Worm (Caenorhabditis elegans): ENCODE data around the gene pho-14.

The pho-14 gene

ce11 chrII:1100719-1101118 lies at the start of gene pho-14:
Gene pho-14, minus strand, starts transcription at chrII:1100819.
- no peak for TF ChIP-seq ceh-30 (tag; optimal IDR thresholded peaks at IDR 0.05)
- no peak for TF ChIP-seq rnt-1 (tag; optimal IDR thresholded peaks at IDR 0.05)
- TF ChIP-seq lin-11 (tag; optimal IDR thresholded peaks at IDR 0.05) = no peak
- no peak for TF ChIP-seq hlh-30 (tag; optimal IDR thresholded peaks at IDR 0.05; ENCODE audit: insufficient read depth)
- no peak for TF ChIP-seq ceh-34 (tag; optimal IDR thresholded peaks at IDR 0.05)
- no peak for TF ChIP-seq ceh-2 (tag; optimal IDR thresholded peaks at IDR 0.05)
- TF ChIP-seq fkh-6 (tag; optimal IDR thresholded peaks at IDR 0.05) = no peak
- TF ChIP-seq ttx-3 (tag; optimal IDR thresholded peaks at IDR 0.05) = no peak
- no peak for TF ChIP-seq K02D7.2 (tag; optimal IDR thresholded peaks at IDR 0.05)
- TF ChIP-seq madf-2 (tag; optimal IDR thresholded peaks at IDR 0.05) = no peak
- TF ChIP-seq Y22D7AL.16 (tag; optimal IDR thresholded peaks at IDR 0.05) = no peak
- TF ChIP-seq syd-9 (tag; optimal IDR thresholded peaks at IDR 0.05) = no peak

DNA sequence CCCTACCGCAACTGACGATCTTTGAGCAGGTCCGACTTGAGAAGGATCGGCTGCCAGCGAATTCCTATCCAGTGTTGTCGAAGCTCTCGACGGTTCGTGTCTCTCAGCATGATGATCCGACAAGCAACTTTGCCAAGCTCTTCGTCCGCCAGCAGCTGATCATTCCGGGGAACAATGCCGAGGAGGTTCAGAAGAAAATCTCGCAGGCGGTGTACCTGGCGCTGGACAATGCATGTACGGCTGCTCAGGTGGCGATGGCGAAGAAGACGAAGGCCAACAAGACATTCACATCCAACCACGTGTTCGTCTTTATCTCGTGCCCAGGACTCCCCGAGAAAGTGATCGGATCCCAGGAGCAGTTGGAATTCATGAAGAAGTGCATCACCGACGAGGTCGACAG lies 48.8 kb upstream of the pho-14 start:
- TF ChIP-seq nhr-11 (tag; optimal IDR thresholded peaks at IDR 0.05) (no peak), hlh-30 (tag; optimal IDR thresholded peaks at IDR 0.05; ENCODE audit: insufficient read depth) (no peak), pros-1 (tag; optimal IDR thresholded peaks at IDR 0.05) (no peak)

DNA sequence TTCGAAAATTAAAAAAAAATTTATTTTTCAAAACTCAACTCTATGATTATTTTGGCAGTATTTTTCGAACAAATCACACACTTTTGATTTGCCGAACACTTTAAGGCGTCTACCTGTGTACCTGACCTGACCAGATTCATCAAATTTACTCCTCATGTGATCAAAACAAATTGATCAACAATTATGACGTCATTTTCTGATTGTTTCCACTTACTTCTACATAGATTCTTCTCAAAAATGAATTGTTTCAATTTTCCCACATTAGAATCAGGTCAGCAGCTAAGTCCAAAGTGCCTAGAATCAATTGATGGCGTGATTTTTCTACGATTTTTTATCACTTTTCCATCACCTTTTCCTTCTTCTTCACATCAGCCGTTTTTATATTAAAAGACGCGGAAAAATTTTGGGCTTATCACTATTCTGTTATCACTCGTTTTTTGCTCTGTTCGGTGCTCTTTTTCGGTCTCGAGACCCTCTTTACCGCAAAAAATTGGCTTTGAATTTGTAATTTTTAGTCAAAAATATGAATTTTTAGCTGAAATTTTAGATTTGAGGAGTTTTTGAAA lies 42.6 kb upstream of the pho-14 start:
- TF ChIP-seq gmeb-2 (tag; optimal IDR thresholded peaks at IDR 0.05) (no peak), ttx-3 (tag; optimal IDR thresholded peaks at IDR 0.05) (no peak), ztf-16 (tag; optimal IDR thresholded peaks at IDR 0.05) (no peak), elt-4 (tag; optimal IDR thresholded peaks at IDR 0.05) (no peak), K02D7.2 (tag; optimal IDR thresholded peaks at IDR 0.05) (no peak), C38D4.7 (GFP tag; optimal IDR thresholded peaks at IDR 0.05) (no peak)

- no peak for TF ChIP-seq fkh-10 (GFP tag; optimal IDR thresholded peaks at IDR 0.05)
- peak; percentile 1 for TF ChIP-seq hlh-6 (tag; optimal IDR thresholded peaks at IDR 0.05)
Observed at ce11 chrII:1141720-1142574, 41.3 kb upstream of the pho-14 start.

ce11 chrII:1140689-1141088 lies 40.1 kb upstream of the pho-14 start, which contains the start of gene W09B6.4:
Gene W09B6.4, minus strand, starts transcription at chrII:1140839.
- TF ChIP-seq ref-2 (tag; optimal IDR thresholded peaks at IDR 0.05) = no peak
- TF ChIP-seq fkh-10 (GFP tag; optimal IDR thresholded peaks at IDR 0.05) = no peak
- no peak for TF ChIP-seq ceh-19 (GFP tag; optimal IDR thresholded peaks at IDR 0.05)
- TF ChIP-seq hlh-13 (GFP tag; optimal IDR thresholded peaks at IDR 0.05) = no peak
- no peak for TF ChIP-seq dve-1 (tag; optimal IDR thresholded peaks at IDR 0.05)
- TF ChIP-seq tbx-2 (tag; optimal IDR thresholded peaks at IDR 0.05) = no peak
- TF ChIP-seq lin-11 (tag; optimal IDR thresholded peaks at IDR 0.05) = no peak
- TF ChIP-seq pat-9 (tag; optimal IDR thresholded peaks at IDR 0.05) = no peak
- no peak for TF ChIP-seq ttx-3 (tag; optimal IDR thresholded peaks at IDR 0.05)
- no peak for TF ChIP-seq ceh-22 (tag; optimal IDR thresholded peaks at IDR 0.05)
- no peak for TF ChIP-seq T23F11.4 (GFP tag; optimal IDR thresholded peaks at IDR 0.05)
- no peak for TF ChIP-seq rnt-1 (tag; optimal IDR thresholded peaks at IDR 0.05)
- no peak for TF ChIP-seq F13H6.1 (tag; optimal IDR thresholded peaks at IDR 0.05)
- no peak for TF ChIP-seq sox-4 (tag; optimal IDR thresholded peaks at IDR 0.05)

ce11 chrII:1138618-1139017 lies 38.0 kb upstream of the pho-14 start:
- TF ChIP-seq dve-1 (tag; optimal IDR thresholded peaks at IDR 0.05) (no peak), elt-2 (tag; optimal IDR thresholded peaks at IDR 0.05) (peak; percentile 89)
